Fruit fly (Drosophila melanogaster) ovary, adult (tissue): ENCODE data around the gene Muc91C.
A peak's percentile ranks its signal among the peaks of the same experiment; 100 is the strongest.

ENCODE experiments used
- CG17801 ChIP-seq: fragments of 200-800 bp; optimal IDR thresholded peaks from 2 replicates; lab custom pipeline; 2019; ENCODE audit warnings: missing biosample characterization, mild to moderate bottlenecking, missing genetic modification characterization, moderate library complexity; ENCODE audit not compliant: partially characterized antibody

Muc91C gene

DNA sequence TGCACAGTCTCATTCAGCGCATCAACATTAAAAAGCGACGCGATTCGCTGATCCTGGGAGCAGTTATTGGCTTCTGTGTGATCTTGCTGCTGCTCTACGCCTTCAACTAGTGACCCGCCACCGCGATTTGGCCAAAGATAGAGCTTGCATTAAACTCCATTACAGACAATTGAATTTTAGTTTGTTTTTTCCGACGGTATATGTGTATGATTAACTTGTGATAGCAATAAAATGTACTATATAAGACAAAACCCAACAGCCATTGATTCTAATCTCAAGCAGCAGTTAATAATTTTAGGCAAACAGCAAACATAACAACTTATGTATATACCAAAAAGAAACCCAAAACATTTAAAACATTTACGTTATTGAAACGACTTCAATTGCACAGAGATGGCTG is 27.5 kb downstream of the Muc91C start, which contains the start of gene CG31231:
CG31231 (plus strand) TSS at position 301 of the 400 bp plus-strand sequence.
- TF ChIP-seq CG17801 (GFP tag; lab: Kevin White, UChicago) = no peak

dm6 chr3R:18663525-18663924 is 29.0 kb downstream of the Muc91C start, which contains the start of the genes Cpsf73 and Gos28:
Gene Cpsf73 (minus strand): TSS chr3R:18663552.
Gene Gos28 (plus strand): TSS chr3R:18663738.
- TF ChIP-seq CG17801 (GFP tag; lab: Kevin White, UChicago) = peak; percentile 36

- TF ChIP-seq CG17801 (GFP tag; lab: Kevin White, UChicago) = peak; percentile 65
Measured at dm6 chr3R:18658945-18659642, 33.4 kb downstream of the Muc91C start, which contains the start of the genes CG31224 and CstF64. Gene CG31224 (minus strand): TSS chr3R:18659309. Gene CstF64 (plus strand): TSS chr3R:18659618.

DNA sequence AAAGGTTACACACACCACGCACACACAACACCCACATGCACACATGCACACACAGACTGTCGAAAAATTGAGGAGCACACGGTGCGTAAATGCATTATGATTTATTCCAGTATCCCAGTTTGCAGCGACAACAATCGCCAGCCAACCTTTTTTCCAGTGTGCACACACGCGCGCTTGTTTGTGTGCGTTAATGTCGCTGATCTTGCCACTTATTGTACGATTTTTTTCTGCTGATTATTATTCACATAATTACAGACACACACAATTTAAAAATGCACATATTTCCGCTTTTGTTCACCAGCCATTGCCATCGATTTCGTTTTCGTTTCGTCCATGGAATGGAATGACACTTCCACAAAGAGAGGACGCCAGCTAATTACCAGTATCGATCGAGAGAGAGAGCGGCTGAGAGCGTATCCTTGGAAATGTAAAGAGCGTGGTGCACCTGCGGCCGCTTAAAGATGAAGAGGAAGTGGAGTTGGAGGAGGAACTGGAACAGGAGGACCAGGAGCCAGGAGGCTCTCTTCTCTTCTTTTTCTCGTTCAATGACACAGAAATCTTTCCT is 34.1 kb downstream of the Muc91C start:
- TF ChIP-seq CG17801 (GFP tag; lab: Kevin White, UChicago) = no peak

- no peak for TF ChIP-seq CG17801 (GFP tag; lab: Kevin White, UChicago)
Measured at dm6 chr3R:18643646-18644045, 48.9 kb downstream of the Muc91C start.

- no peak for TF ChIP-seq CG17801 (GFP tag; lab: Kevin White, UChicago)
Measured at dm6 chr3R:18641242-18641757, 51.2 kb downstream of the Muc91C start, which contains the start of gene CG14301. Gene CG14301 (minus strand): TSS chr3R:18641457.

DNA sequence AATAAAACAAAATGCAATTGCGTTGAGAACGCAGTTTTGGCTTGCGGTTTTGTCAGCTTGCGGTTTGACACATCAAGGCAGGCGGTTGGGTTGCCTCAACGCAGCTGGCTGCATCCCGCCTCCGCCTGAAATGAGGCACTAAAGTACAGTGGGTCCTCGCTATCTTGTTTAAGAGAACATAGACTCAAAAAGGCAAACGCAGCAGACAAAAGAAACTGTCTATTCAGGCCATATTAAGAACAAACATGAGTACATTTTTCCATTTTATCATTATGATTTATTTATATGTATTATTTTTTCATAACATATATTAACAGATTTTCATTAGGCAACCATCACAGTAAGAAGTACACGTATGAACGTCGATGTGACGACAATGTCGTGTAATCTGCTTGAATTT is 52.9 kb downstream of the Muc91C start:
- peak; percentile 16 for TF ChIP-seq CG17801 (GFP tag; lab: Kevin White, UChicago)
